Worm (Caenorhabditis elegans) whole organism, L2 larva: ENCODE data around the gene idpb-1.

Experiments used
- ceh-82 ChIP-seq: fragments of 150-350 bp; optimal IDR thresholded peaks from 2 replicates; lab custom pipeline; 2014; ENCODE audit warnings: missing biosample characterization, missing genetic modification characterization
- crh-2 ChIP-seq: sonication (generic microtip); optimal IDR thresholded peaks from 2 replicates; lab custom pipeline; 2017; ENCODE audit warnings: missing biosample characterization, missing genetic modification characterization
- lin-39 ChIP-seq: fragments of 150-350 bp; optimal IDR thresholded peaks from 2 replicates; lab custom pipeline; 2014; ENCODE audit warnings: missing biosample characterization, missing genetic modification reagents, missing genetic modification characterization
- mbf-1 ChIP-seq: sonication (generic microtip); optimal IDR thresholded peaks from 2 replicates; lab custom pipeline; 2017; ENCODE audit warnings: missing biosample characterization, missing genetic modification characterization

DNA sequence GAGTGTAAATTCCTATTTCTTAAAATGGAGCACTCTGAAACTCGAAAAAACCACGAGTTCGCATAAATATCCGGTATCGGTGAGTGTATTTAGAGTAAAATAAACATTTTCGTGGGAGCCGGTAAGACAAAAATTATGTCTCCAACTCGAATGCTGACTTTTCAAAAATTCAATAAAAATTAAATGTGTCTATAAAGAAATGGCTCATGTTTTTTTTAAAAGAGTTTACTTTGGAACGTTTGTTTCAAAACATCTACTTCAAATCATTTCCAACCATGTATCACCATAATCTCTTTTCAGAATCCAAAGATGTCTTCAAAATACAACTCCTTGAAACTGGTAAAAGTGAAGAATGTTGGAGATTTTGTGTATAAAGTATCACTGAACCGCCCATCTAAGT lies 40.8 kb downstream of the idpb-1 start, which contains the start of gene F58A6.1:
- no peak for TF ChIP-seq crh-2
- TF ChIP-seq mbf-1 (tag; lab: Kevin White, UChicago) = no peak
- no peak for TF ChIP-seq lin-39 (tag; lab: Kevin White, UChicago)
- TF ChIP-seq ceh-82 (tag; lab: Kevin White, UChicago) = no peak
